Worm (Caenorhabditis elegans) whole organism, early embryonic: Measurements from ENCODE around the gene C29F7.3.

Experiments used
- B0310.2 ChIP-seq: sonication (generic microtip); optimal IDR thresholded peaks from 2 replicates; lab custom pipeline; 2016; ENCODE audit warnings: mild to moderate bottlenecking, missing genetic modification characterization, missing compliant biosample characterization
- F13C5.2 ChIP-seq: sonication (generic microtip); optimal IDR thresholded peaks from 2 replicates; lab custom pipeline; 2017; ENCODE audit warnings: mild to moderate bottlenecking, missing genetic modification characterization, inconsistent platforms, missing compliant biosample characterization
- aly-1 ChIP-seq: sonication (generic microtip); optimal IDR thresholded peaks from 2 replicates; lab custom pipeline; 2016; ENCODE audit warnings: missing genetic modification characterization, missing compliant biosample characterization
- ama-1 ChIP-seq: fragments of 150-350 bp; optimal IDR thresholded peaks from 2 replicates; lab custom pipeline; 2014
- ceh-13 ChIP-seq: fragments of 200-800 bp; sonication (Bioruptor generic); optimal IDR thresholded peaks from 2 replicates; lab custom pipeline; 2018; ENCODE audit warnings: mild to moderate bottlenecking, missing genetic modification characterization, missing compliant biosample characterization
- ceh-36 ChIP-seq: sonication (generic microtip); optimal IDR thresholded peaks from 2 replicates; lab custom pipeline; 2016; ENCODE audit warnings: missing genetic modification characterization, inconsistent platforms, missing compliant biosample characterization
- ets-7 ChIP-seq: sonication (generic microtip); optimal IDR thresholded peaks from 2 replicates; lab custom pipeline; 2016; ENCODE audit warnings: missing genotype, missing genetic modification characterization, missing compliant biosample characterization
- flt-1 ChIP-seq: fragments of 200-800 bp; sonication (Bioruptor generic); IDR thresholded peaks from 2 replicates; pipeline ENCODE4 v1.3.6; 2022; ENCODE audit warnings: missing genetic modification characterization, missing compliant biosample characterization
- hmbx-1 ChIP-seq: sonication (generic microtip); optimal IDR thresholded peaks from 2 replicates; lab custom pipeline; 2016; ENCODE audit warnings: mild to moderate bottlenecking, missing genetic modification characterization, missing compliant biosample characterization
- hmg-4 ChIP-seq: fragments of 200-800 bp; sonication (Bioruptor generic); optimal IDR thresholded peaks from 2 replicates; lab custom pipeline; 2018; ENCODE audit warnings: mild to moderate bottlenecking, missing genetic modification characterization, missing compliant biosample characterization
- hnd-1 ChIP-seq: sonication (generic microtip); optimal IDR thresholded peaks from 2 replicates; lab custom pipeline; 2016; ENCODE audit warnings: missing genetic modification characterization, missing compliant biosample characterization
- pes-1 ChIP-seq: fragments of 200-800 bp; sonication (Bioruptor generic); IDR thresholded peaks from 2 replicates; pipeline ENCODE4 v1.3.6; 2022; ENCODE audit warnings: missing genetic modification reagents, missing genetic modification characterization, missing compliant biosample characterization
- scrt-1 ChIP-seq: fragments of 200-800 bp; sonication (Bioruptor generic); IDR thresholded peaks from 2 replicates; pipeline ENCODE4 v1.3.6; 2022; ENCODE audit warnings: missing genetic modification characterization, missing compliant biosample characterization
- sea-1 ChIP-seq: fragments of 200-800 bp; sonication (Bioruptor generic); conservative IDR thresholded peaks from 2 replicates; pipeline ENCODE4 v1.3.6; 2022; ENCODE audit warnings: missing genetic modification characterization, missing compliant biosample characterization
- tbx-11 ChIP-seq: fragments of 200-800 bp; sonication (Bioruptor generic); IDR thresholded peaks from 2 replicates; pipeline ENCODE4 v1.3.6; 2022; ENCODE audit warnings: missing genetic modification characterization, missing compliant biosample characterization
- tbx-37 ChIP-seq: fragments of 200-800 bp; sonication (Bioruptor generic); conservative IDR thresholded peaks from 2 replicates; pipeline ENCODE4 v1.3.6; 2022; ENCODE audit warnings: missing genetic modification reagents, missing genetic modification characterization, missing compliant biosample characterization
- tra-4 ChIP-seq: sonication (generic microtip); optimal IDR thresholded peaks from 2 replicates; lab custom pipeline; 2017; ENCODE audit warnings: missing genetic modification characterization, missing compliant biosample characterization

C29F7.3 gene

ce11 chrX:13412307-13412706, 7.4 kb downstream of the C29F7.3 start:
- TF ChIP-seq ceh-13 (no peak), tra-4 (no peak), ceh-36 (tag; lab: Kevin White, UChicago) (no peak), scrt-1 (GFP tag; lab: Robert Waterston, UW) (no peak), B0310.2 (tag; lab: Kevin White, UChicago) (no peak), ama-1 (lab: Kevin White, UChicago) (no peak), aly-1 (no peak), tbx-11 (GFP tag; lab: Robert Waterston, UW) (no peak), pes-1 (GFP tag; lab: Robert Waterston, UW) (no peak), hmbx-1 (no peak), hnd-1 (tag; lab: Kevin White, UChicago) (no peak), ets-7 (tag; lab: Kevin White, UChicago) (no peak)

DNA sequence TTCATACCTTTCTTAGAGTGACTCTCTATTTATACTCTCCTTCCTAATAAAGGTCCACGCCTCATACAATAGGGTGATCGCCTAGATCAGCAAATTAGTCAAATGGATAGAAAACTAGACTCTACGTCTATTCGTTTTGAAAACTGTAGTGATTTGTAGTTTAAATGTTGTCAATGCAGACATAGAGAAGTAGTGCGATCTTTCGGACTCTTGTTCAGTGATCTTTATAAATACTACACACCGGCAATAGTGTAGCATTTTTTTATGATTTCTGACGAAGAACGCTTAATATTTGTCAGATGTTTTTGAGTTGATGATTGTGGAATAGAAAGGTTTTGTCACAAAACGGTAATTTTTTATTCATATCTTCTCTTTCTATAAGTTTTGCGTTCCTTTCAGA, 8.4 kb downstream of the C29F7.3 start:
- TF ChIP-seq aly-1 (no peak), scrt-1 (GFP tag; lab: Robert Waterston, UW) (no peak), flt-1 (GFP tag; lab: Robert Waterston, UW) (no peak), tra-4 (no peak), ets-7 (tag; lab: Kevin White, UChicago) (no peak), B0310.2 (tag; lab: Kevin White, UChicago) (no peak), ama-1 (lab: Kevin White, UChicago) (no peak)

ce11 chrX:13409543-13409942, 10.2 kb downstream of the C29F7.3 start, which contains the start of the genes cyp-13B1 and C29F7.1:
cyp-13B1 (minus strand) TSS chrX:13409643.
C29F7.1 (plus strand) TSS chrX:13409936.
- TF ChIP-seq ets-7 (tag; lab: Kevin White, UChicago) (no peak), aly-1 (no peak), hmg-4 (no peak), flt-1 (GFP tag; lab: Robert Waterston, UW) (no peak), tbx-37 (GFP tag; lab: Robert Waterston, UW) (no peak), F13C5.2 (tag; lab: Kevin White, UChicago) (no peak), tra-4 (no peak), ceh-36 (tag; lab: Kevin White, UChicago) (no peak), pes-1 (GFP tag; lab: Robert Waterston, UW) (no peak), sea-1 (GFP tag; lab: Robert Waterston, UW) (no peak), B0310.2 (tag; lab: Kevin White, UChicago) (no peak), hnd-1 (tag; lab: Kevin White, UChicago) (no peak), ama-1 (lab: Kevin White, UChicago) (no peak), ceh-13 (no peak), scrt-1 (GFP tag; lab: Robert Waterston, UW) (no peak), hmbx-1 (no peak), tbx-11 (GFP tag; lab: Robert Waterston, UW) (no peak)

- no peak for TF ChIP-seq aly-1
- no peak for TF ChIP-seq scrt-1 (GFP tag; lab: Robert Waterston, UW)
- TF ChIP-seq ets-7 (tag; lab: Kevin White, UChicago) = no peak
- no peak for TF ChIP-seq F13C5.2 (tag; lab: Kevin White, UChicago)
- TF ChIP-seq pes-1 (GFP tag; lab: Robert Waterston, UW) = no peak
- no peak for TF ChIP-seq hnd-1 (tag; lab: Kevin White, UChicago)
- no peak for TF ChIP-seq tra-4
- no peak for TF ChIP-seq tbx-11 (GFP tag; lab: Robert Waterston, UW)
- no peak for TF ChIP-seq tbx-37 (GFP tag; lab: Robert Waterston, UW)
- no peak for TF ChIP-seq ama-1 (lab: Kevin White, UChicago)
- TF ChIP-seq ceh-13 = no peak
- TF ChIP-seq flt-1 (GFP tag; lab: Robert Waterston, UW) = no peak
- no peak for TF ChIP-seq ceh-36 (tag; lab: Kevin White, UChicago)
Observed at ce11 chrX:13401783-13402182, 18.0 kb downstream of the C29F7.3 start, which contains the start of gene F02C12.1. F02C12.1 (plus strand) TSS chrX:13402083.

DNA sequence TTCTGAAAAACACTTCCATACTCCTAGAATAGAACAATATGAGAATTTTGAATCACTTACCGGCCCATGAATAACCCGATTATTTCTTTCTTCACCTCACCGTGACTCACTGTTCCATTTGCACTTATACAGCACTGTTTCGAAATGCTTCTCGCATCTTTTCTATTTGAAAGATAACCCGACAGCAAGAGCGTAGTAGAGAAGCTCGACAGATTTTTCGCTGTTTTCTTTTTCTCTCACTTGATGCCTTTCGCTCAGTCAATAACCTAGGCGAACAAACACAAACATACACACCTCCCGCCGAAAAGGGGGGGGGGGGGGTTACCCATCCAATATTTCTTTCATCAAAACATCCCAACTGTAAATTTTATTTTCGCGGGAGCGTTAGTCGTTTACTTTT, 18.4 kb downstream of the C29F7.3 start:
- no peak for TF ChIP-seq hmbx-1
- no peak for TF ChIP-seq ets-7 (tag; lab: Kevin White, UChicago)
- TF ChIP-seq flt-1 (GFP tag; lab: Robert Waterston, UW) = no peak
- no peak for TF ChIP-seq ama-1 (lab: Kevin White, UChicago)
- no peak for TF ChIP-seq sea-1 (GFP tag; lab: Robert Waterston, UW)
- no peak for TF ChIP-seq tbx-11 (GFP tag; lab: Robert Waterston, UW)
- no peak for TF ChIP-seq hnd-1 (tag; lab: Kevin White, UChicago)
- TF ChIP-seq ceh-36 (tag; lab: Kevin White, UChicago) = no peak
- no peak for TF ChIP-seq pes-1 (GFP tag; lab: Robert Waterston, UW)
- no peak for TF ChIP-seq aly-1
- TF ChIP-seq hmg-4 = no peak
- no peak for TF ChIP-seq tra-4
- no peak for TF ChIP-seq B0310.2 (tag; lab: Kevin White, UChicago)

- TF ChIP-seq flt-1 (GFP tag; lab: Robert Waterston, UW) = no peak
- no peak for TF ChIP-seq ceh-36 (tag; lab: Kevin White, UChicago)
- no peak for TF ChIP-seq aly-1
- no peak for TF ChIP-seq F13C5.2 (tag; lab: Kevin White, UChicago)
- TF ChIP-seq sea-1 (GFP tag; lab: Robert Waterston, UW) = no peak
Observed at ce11 chrX:13399221-13399620, 20.5 kb downstream of the C29F7.3 start, which contains the start of gene F02C12.2. F02C12.2 (minus strand) TSS chrX:13399321.

DNA sequence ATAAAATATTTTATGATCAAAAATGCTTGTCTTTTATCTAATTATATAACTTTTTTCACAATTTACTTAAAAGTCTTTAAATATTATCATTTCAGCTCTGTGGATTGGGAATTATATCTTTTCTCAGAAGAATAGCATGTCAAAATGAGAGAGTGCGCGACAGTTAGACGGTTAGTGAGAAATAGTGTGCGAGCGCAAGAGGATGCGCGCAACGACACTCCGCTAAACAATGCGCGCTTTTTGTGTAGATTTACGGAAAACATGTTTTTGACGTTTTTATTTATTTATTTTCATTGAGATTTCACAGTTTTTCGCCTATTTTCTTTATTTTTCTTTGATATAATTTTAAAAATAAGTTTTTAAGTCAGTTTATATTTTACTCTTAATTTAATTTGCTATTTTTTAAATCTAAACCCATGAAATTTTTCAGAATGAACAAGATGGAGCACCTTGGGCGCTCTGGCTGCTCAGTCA, 23.1 kb downstream of the C29F7.3 start, which contains the start of gene F02C12.3:
TSS of gene F02C12.3 (plus strand) at position 424 of the 474 bp plus-strand sequence.
- TF ChIP-seq ceh-36 (tag; lab: Kevin White, UChicago) = no peak
- peak; percentile 6 for TF ChIP-seq F13C5.2 (tag; lab: Kevin White, UChicago)

DNA sequence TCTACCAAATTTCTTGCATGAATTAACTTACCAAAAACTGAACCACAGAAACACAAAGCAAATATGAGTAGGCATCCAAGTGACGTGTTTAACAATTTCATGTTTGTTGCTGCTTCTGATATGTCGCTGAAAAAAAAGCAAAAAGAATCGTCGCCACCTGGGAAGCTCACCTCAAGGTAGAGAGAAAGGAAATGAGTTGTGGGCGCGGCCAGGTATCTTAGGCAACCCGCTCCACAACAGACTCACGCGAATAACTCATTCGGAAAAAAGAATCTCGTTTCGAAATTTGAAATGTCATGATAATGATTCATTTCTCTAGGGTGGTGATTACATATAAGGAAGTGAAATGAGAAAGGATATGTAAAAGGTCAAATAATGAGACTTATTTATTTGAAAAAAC, 24.8 kb downstream of the C29F7.3 start, which contains the start of gene irld-2:
TSS of gene irld-2 (minus strand) at position 101 of the 400 bp plus-strand sequence.
- no peak for TF ChIP-seq aly-1
- no peak for TF ChIP-seq hmbx-1
- no peak for TF ChIP-seq hnd-1 (tag; lab: Kevin White, UChicago)
- no peak for TF ChIP-seq tra-4
- no peak for TF ChIP-seq pes-1 (GFP tag; lab: Robert Waterston, UW)
- TF ChIP-seq sea-1 (GFP tag; lab: Robert Waterston, UW) = no peak
- TF ChIP-seq flt-1 (GFP tag; lab: Robert Waterston, UW) = no peak
- TF ChIP-seq ama-1 (lab: Kevin White, UChicago) = no peak
- no peak for TF ChIP-seq ets-7 (tag; lab: Kevin White, UChicago)
- no peak for TF ChIP-seq B0310.2 (tag; lab: Kevin White, UChicago)
- TF ChIP-seq F13C5.2 (tag; lab: Kevin White, UChicago) = no peak
- TF ChIP-seq ceh-13 = no peak
